Worm (Caenorhabditis elegans): ENCODE measurements around the gene T08H10.3.
A peak's percentile ranks its signal among the peaks of the same experiment; 100 is the strongest.

The T08H10.3 gene

DNA sequence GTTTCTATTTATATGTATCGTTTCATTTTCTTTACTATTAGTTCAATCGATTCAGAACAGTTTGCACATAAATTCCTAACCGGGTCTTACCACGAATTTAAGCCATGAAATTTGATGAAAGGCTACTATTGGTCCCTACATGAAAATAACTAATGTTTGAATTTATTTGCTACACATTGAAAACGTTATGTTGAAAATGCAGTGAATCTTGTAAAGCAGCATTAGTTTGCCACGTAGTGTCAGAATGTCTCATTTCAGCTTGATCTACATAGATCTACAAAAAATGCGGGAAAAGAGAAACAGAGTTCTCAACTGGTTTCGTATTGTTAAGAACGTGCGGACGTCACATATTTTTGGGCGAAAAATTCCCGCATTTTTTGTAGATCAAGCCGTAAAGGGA lies 37.6 kb downstream of the T08H10.3 start:
- TF ChIP-seq nhr-25 (tag; optimal IDR thresholded peaks at IDR 0.05) (no peak), lsy-2 (tag; optimal IDR thresholded peaks at IDR 0.05) (no peak), nhr-12 (tag; optimal IDR thresholded peaks at IDR 0.05) (no peak), nhr-129 (tag; optimal IDR thresholded peaks at IDR 0.05) (no peak), egl-27 (tag; optimal IDR thresholded peaks at IDR 0.05) (no peak), Y55F3AM.14 (GFP tag; optimal IDR thresholded peaks at IDR 0.05) (no peak), zag-1 (tag; optimal IDR thresholded peaks at IDR 0.05) (no peak), ztf-11 (tag; optimal IDR thresholded peaks at IDR 0.05) (no peak)

DNA sequence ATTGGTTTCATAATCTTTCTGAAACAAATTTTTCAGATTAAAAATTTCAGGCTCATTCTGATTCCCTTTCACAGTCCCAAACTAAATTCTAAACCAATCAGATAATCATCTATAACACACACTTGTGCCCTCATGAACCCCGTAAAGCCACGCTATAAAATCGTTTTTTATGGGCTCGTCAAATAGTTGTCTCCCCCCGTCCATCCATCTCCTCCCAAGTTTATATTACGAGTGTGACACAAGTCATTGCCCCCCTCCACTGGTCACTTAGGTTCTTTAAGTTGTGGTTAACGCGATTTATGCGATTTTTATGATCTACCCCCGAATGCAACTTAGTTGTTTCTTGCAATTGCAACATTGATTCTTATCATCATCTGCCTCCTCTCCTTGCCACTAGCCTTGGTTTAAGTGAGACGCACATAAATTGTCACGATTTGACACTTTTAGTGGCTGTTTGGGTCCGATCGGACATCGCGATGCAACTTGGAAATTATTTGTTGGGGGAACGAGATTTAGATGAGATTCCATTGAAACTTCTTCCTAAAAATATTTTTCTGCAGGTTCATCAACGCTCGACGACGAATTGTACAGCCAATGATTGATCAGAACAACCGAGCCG lies 38.3 kb downstream of the T08H10.3 start:
- TF ChIP-seq unc-39 (tag; optimal IDR thresholded peaks at IDR 0.05), result no peak
- TF ChIP-seq sma-3 (GFP tag; optimal IDR thresholded peaks at IDR 0.05), result no peak
- no peak for TF ChIP-seq blmp-1 (tag; optimal IDR thresholded peaks at IDR 0.05; ENCODE audit: insufficient read depth)
- no peak for TF ChIP-seq lin-13 (GFP tag; optimal IDR thresholded peaks at IDR 0.05)
- TF ChIP-seq nhr-129 (tag; optimal IDR thresholded peaks at IDR 0.05), result no peak
- TF ChIP-seq aly-2 (tag; optimal IDR thresholded peaks at IDR 0.05), result no peak
- peak; percentile 11 for TF ChIP-seq sem-4 (tag; optimal IDR thresholded peaks at IDR 0.05)
- peak; percentile 2 for TF ChIP-seq ceh-16 (tag; optimal IDR thresholded peaks at IDR 0.05)
- TF ChIP-seq gmeb-1 (tag; optimal IDR thresholded peaks at IDR 0.05), result no peak
- no peak for TF ChIP-seq crh-2 (tag; optimal IDR thresholded peaks at IDR 0.05)
- no peak for TF ChIP-seq nhr-237 (tag; optimal IDR thresholded peaks at IDR 0.05)
- TF ChIP-seq lin-11 (tag; optimal IDR thresholded peaks at IDR 0.05), result no peak
- no peak for TF ChIP-seq snpc-4 (tag; optimal IDR thresholded peaks at IDR 0.05)
- peak; percentile 30 for TF ChIP-seq elt-1 (tag; optimal IDR thresholded peaks at IDR 0.05)
- TF ChIP-seq mdl-1 (tag; optimal IDR thresholded peaks at IDR 0.05), result no peak
- TF ChIP-seq nhr-12 (tag; optimal IDR thresholded peaks at IDR 0.05), result no peak
- TF ChIP-seq sma-9 (GFP tag; optimal IDR thresholded peaks at IDR 0.05), result no peak
- TF ChIP-seq sma-9 (tag; optimal IDR thresholded peaks at IDR 0.05), result no peak
- TF ChIP-seq elt-3 (tag; optimal IDR thresholded peaks at IDR 0.05), result no peak
- TF ChIP-seq nhr-77 (tag; optimal IDR thresholded peaks at IDR 0.05), result no peak
- no peak for TF ChIP-seq lsy-2 (tag; optimal IDR thresholded peaks at IDR 0.05)
- TF ChIP-seq skn-1 (tag; optimal IDR thresholded peaks at IDR 0.05), result no peak
- TF ChIP-seq R02D3.7 (tag; optimal IDR thresholded peaks at IDR 0.05), result no peak
- no peak for TF ChIP-seq alr-1 (tag; optimal IDR thresholded peaks at IDR 0.05)
- TF ChIP-seq C34F6.9 (tag; optimal IDR thresholded peaks at IDR 0.05), result no peak
- no peak for TF ChIP-seq nhr-25 (tag; optimal IDR thresholded peaks at IDR 0.05)
- no peak for TF ChIP-seq ama-1 (optimal IDR thresholded peaks at IDR 0.05)
- TF ChIP-seq mab-5 (tag; optimal IDR thresholded peaks at IDR 0.05), result peak; percentile 19
- no peak for TF ChIP-seq ceh-82 (tag; optimal IDR thresholded peaks at IDR 0.05)

DNA sequence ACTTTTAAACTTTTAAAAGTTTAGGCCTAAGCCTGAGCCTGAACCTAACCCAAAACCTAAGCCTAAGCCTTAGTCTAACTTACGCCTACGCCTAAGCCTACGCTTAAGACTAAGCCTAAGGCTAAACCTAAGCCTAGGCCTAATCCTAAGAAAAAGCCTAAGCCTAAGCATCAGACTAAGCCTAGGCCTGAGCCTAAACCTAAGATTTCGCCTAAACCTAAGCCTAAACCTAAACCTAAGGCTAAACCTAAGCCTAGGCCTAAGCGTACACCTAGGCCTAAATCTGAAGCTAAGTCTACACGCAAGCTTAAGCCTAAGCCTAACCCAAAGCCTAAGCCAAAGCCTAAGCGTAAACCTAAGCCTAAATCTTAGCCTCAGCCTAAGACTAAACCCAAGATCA lies 39.2 kb downstream of the T08H10.3 start:
- no peak for TF ChIP-seq sma-3 (GFP tag; optimal IDR thresholded peaks at IDR 0.05)
- no peak for TF ChIP-seq nhr-12 (tag; optimal IDR thresholded peaks at IDR 0.05)
- TF ChIP-seq aly-2 (tag; optimal IDR thresholded peaks at IDR 0.05), result no peak
- no peak for TF ChIP-seq F13H6.1 (tag; optimal IDR thresholded peaks at IDR 0.05)
- no peak for TF ChIP-seq mdl-1 (tag; optimal IDR thresholded peaks at IDR 0.05)
- no peak for TF ChIP-seq fos-1 (tag; optimal IDR thresholded peaks at IDR 0.05)
- TF ChIP-seq lin-13 (GFP tag; optimal IDR thresholded peaks at IDR 0.05), result no peak
- TF ChIP-seq elt-3 (tag; optimal IDR thresholded peaks at IDR 0.05), result no peak
- TF ChIP-seq zag-1 (tag; optimal IDR thresholded peaks at IDR 0.05), result no peak
- no peak for TF ChIP-seq Y55F3AM.14 (GFP tag; optimal IDR thresholded peaks at IDR 0.05)
- TF ChIP-seq mbf-1 (tag; optimal IDR thresholded peaks at IDR 0.05), result no peak
- TF ChIP-seq lin-39 (tag; optimal IDR thresholded peaks at IDR 0.05), result no peak
- TF ChIP-seq egl-27 (tag; optimal IDR thresholded peaks at IDR 0.05), result no peak
- no peak for TF ChIP-seq R02D3.7 (tag; optimal IDR thresholded peaks at IDR 0.05)
- no peak for TF ChIP-seq crh-2 (tag; optimal IDR thresholded peaks at IDR 0.05)
- no peak for TF ChIP-seq nhr-11 (tag; optimal IDR thresholded peaks at IDR 0.05)
- TF ChIP-seq ZK546.5 (tag; optimal IDR thresholded peaks at IDR 0.05), result no peak
- no peak for TF ChIP-seq nhr-10 (tag; optimal IDR thresholded peaks at IDR 0.05)
- no peak for TF ChIP-seq peb-1 (tag; optimal IDR thresholded peaks at IDR 0.05)
- TF ChIP-seq ceh-16 (tag; optimal IDR thresholded peaks at IDR 0.05), result no peak
